Fruit fly (Drosophila melanogaster): Measurements from ENCODE around the gene ush.

Gene ush

DNA sequence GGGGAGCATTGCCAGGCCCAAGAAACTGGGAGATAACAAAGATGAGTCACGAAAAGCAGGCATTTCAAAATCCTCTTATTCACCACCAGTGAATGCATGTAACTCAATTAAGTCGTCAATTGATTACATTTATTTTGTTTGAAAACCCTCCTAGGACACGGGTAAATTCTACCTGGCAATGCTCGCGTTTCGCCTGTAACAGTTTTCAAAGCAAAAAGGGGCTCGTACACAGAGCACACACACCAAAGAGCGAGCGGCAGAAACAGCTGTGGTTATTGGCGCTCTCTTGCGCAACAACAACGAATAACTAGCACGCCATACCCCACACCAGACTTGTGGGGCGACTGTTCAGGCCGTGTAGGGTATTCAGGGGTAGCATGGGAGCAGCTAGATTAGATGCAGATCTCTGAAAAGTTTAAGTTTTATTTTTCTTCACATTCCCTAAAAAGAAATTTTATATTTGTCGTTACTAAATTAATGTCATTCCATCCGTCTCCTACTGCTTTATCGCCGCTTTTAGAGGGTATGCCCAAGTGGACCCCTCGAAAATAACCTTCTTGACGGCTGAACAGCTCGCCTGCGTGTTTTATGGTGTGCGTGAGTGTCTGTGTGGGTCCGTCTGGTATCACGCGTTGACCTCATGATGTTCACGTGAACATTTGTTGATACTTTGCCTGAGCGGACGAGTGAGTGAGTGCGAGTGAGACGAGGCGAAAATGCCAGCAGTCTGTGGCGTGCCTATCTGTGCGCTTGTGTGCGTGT lies 4.8 kb downstream of the ush start (continued):
- peak; percentile 100 for TF ChIP-seq CG6683 (GFP tag; optimal IDR thresholded peaks at IDR 0.05)
- peak; percentile 100 for TF ChIP-seq CG18599 (GFP tag; optimal IDR thresholded peaks at IDR 0.05)
- peak; percentile 100 for TF ChIP-seq odd (GFP tag; optimal IDR thresholded peaks at IDR 0.05)
- TF ChIP-seq Med (GFP tag): peak; percentile 100
- no peak for TF ChIP-seq CG16779 (GFP tag; IDR thresholded peaks at IDR 0.05)
- no peak for TF ChIP-seq fru (optimal IDR thresholded peaks at IDR 0.05)
- peak; percentile 100 for TF ChIP-seq CG7987 (GFP tag; optimal IDR thresholded peaks at IDR 0.05)

DNA sequence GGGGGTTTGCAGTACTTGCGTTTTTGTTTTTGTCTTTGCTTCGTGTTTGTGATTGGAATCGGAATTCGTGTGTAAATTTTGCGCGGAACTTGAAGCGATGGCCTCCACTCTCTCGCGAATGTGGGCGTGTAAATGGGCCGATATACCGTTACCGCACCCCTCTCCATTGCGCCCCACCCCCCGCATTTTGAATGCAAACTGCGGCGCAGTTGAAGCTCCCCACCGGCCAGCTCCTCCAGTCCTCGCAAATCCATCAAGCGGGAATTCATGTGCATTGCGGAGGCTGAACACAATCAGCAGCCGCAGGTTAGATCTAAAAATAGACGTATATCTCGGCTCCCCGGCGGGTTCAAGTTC lies 5.4 kb downstream of the ush start:
- TF ChIP-seq hbn (GFP tag; IDR thresholded peaks at IDR 0.05; ENCODE audit: partially characterized antibody) (no peak), sima (GFP tag; optimal IDR thresholded peaks at IDR 0.05) (no peak), Sry-β (GFP tag; optimal IDR thresholded peaks at IDR 0.05) (no peak), unpg (GFP tag; optimal IDR thresholded peaks at IDR 0.05) (no peak), sob (GFP tag; IDR thresholded peaks at IDR 0.05) (no peak), sna (GFP tag; IDR thresholded peaks at IDR 0.05; ENCODE audit: partially characterized antibody) (no peak), dmrt99B (tag; optimal IDR thresholded peaks at IDR 0.05) (no peak), Fer1 (GFP tag; optimal IDR thresholded peaks at IDR 0.05) (no peak), CG12769 (tag; optimal IDR thresholded peaks at IDR 0.05) (no peak), CG4424 (GFP tag; optimal IDR thresholded peaks at IDR 0.05) (no peak), sisA (GFP tag; IDR thresholded peaks at IDR 0.05) (no peak), CG7271 (tag; optimal IDR thresholded peaks at IDR 0.05) (no peak)

- TF ChIP-seq Kr (GFP tag; optimal IDR thresholded peaks at IDR 0.05) (no peak), CG14014 (GFP tag; IDR thresholded peaks at IDR 0.05) (no peak), CG6272 (GFP tag; IDR thresholded peaks at IDR 0.05) (peak; percentile 82), Dip3 (GFP tag; optimal IDR thresholded peaks at IDR 0.05) (peak; percentile 71), Spps (tag; optimal IDR thresholded peaks at IDR 0.05) (no peak), NfI (GFP tag; optimal IDR thresholded peaks at IDR 0.05) (peak; percentile 85), CG3065 (GFP tag; optimal IDR thresholded peaks at IDR 0.05) (no peak), CG2199 (GFP tag; IDR thresholded peaks at IDR 0.05) (no peak), CG10979 (tag; optimal IDR thresholded peaks at IDR 0.05) (peak; percentile 44), Oaz (GFP tag; IDR thresholded peaks at IDR 0.05) (no peak), CG34224 (GFP tag; IDR thresholded peaks at IDR 0.05; ENCODE audit: partially characterized antibody) (no peak), Gsc (GFP tag; IDR thresholded peaks at IDR 0.05) (no peak), HmgD (GFP tag; optimal IDR thresholded peaks at IDR 0.05) (no peak), fru (optimal IDR thresholded peaks at IDR 0.05) (no peak), Scr (GFP tag; IDR thresholded peaks at IDR 0.05; ENCODE audit: partially characterized antibody) (no peak), CG11085 (GFP tag; IDR thresholded peaks at IDR 0.05) (no peak), z (GFP tag; IDR thresholded peaks at IDR 0.05) (no peak), hbn (GFP tag; IDR thresholded peaks at IDR 0.05; ENCODE audit: partially characterized antibody) (no peak), esg (GFP tag; conservative IDR thresholded peaks at IDR 0.05) (no peak), Ssrp (tag; optimal IDR thresholded peaks at IDR 0.05) (peak; percentile 42), so (GFP tag; IDR thresholded peaks at IDR 0.05) (no peak), CG6175 (GFP tag; IDR thresholded peaks at IDR 0.05) (no peak), usp (GFP tag; optimal IDR thresholded peaks at IDR 0.05) (no peak), mirr (GFP tag; optimal IDR thresholded peaks at IDR 0.05) (no peak), seq (GFP tag; IDR thresholded peaks at IDR 0.05) (no peak), CG10267 (tag; optimal IDR thresholded peaks at IDR 0.05) (peak; percentile 66), CG10959 (GFP tag; IDR thresholded peaks at IDR 0.05) (no peak), CG6813 (GFP tag; optimal IDR thresholded peaks at IDR 0.05) (peak; percentile 83), Taf1 (GFP tag; IDR thresholded peaks at IDR 0.05) (no peak), CG11504 (tag; optimal IDR thresholded peaks at IDR 0.05) (peak; percentile 87)
Observed at dm6 chr2L:481757-482450, 5.9 kb downstream of the ush start.

Data from whole organism, embryonic.